Worm (Caenorhabditis elegans) whole organism, L2 larva: Measurements from ENCODE around the gene srw-43.

Experiments
- unc-55 ChIP-seq: fragments of 150-350 bp; sonication (generic microtip); optimal IDR thresholded peaks from 3 replicates; lab custom pipeline; 2014; ENCODE audit warnings: missing biosample characterization, missing genetic modification reagents, missing genetic modification characterization
- unc-62 ChIP-seq: fragments of 150-350 bp; optimal IDR thresholded peaks from 2 replicates; lab custom pipeline; 2014; ENCODE audit warnings: missing biosample characterization, missing genetic modification reagents, missing genetic modification characterization

- no peak for TF ChIP-seq unc-62
- no peak for TF ChIP-seq unc-55 (GFP tag; lab: Kevin White, UChicago)
These were observed 38.7 kb upstream of the srw-43 start, which contains the start of gene W06G6.10 for ce11 chrV:16647093-16647492.
